Fruit fly (Drosophila melanogaster): Measurements from ENCODE around the gene CG3402.

The CG3402 gene

dm6 chr3L:603847-604550, 48.7 kb downstream of the CG3402 start, which contains the start of gene CG13893:
Gene CG13893 (minus strand): TSS chr3L:604008.
- TF ChIP-seq Gug (GFP tag; IDR thresholded peaks at IDR 0.05) = no peak; the same call in 3 of the 4 replicates
- peak; percentile 99 for TF ChIP-seq D19B (GFP tag; optimal IDR thresholded peaks at IDR 0.05)
- TF ChIP-seq CoRest (tag; optimal IDR thresholded peaks at IDR 0.05) = no peak
- no peak for TF ChIP-seq CG16815 (GFP tag; optimal IDR thresholded peaks at IDR 0.05)
- TF ChIP-seq nau (GFP tag; optimal IDR thresholded peaks at IDR 0.05) = no peak
- TF ChIP-seq HLH54F (GFP tag; optimal IDR thresholded peaks at IDR 0.05) = no peak
- TF ChIP-seq ATbp (GFP tag; optimal IDR thresholded peaks at IDR 0.05) = no peak
- peak; percentile 62 for TF ChIP-seq CG13296 (GFP tag; optimal IDR thresholded peaks at IDR 0.05)
- TF ChIP-seq sim (GFP tag; IDR thresholded peaks at IDR 0.05) = no peak
- TF ChIP-seq CG8290 (GFP tag; optimal IDR thresholded peaks at IDR 0.05) = no peak
- no peak for TF ChIP-seq CG8290 (tag; optimal IDR thresholded peaks at IDR 0.05)
- no peak for TF ChIP-seq NC2β (GFP tag; optimal IDR thresholded peaks at IDR 0.05)
- peak; percentile 58 for TF ChIP-seq MTF-1 (GFP tag; optimal IDR thresholded peaks at IDR 0.05; ENCODE audit: borderline replicate concordance)
- no peak for TF ChIP-seq CG15479 (GFP tag; optimal IDR thresholded peaks at IDR 0.05)
- TF ChIP-seq gro (GFP tag; optimal IDR thresholded peaks at IDR 0.05) = peak; percentile 80
- TF ChIP-seq unpg (GFP tag; optimal IDR thresholded peaks at IDR 0.05) = no peak
- peak; percentile 10 for TF ChIP-seq CG4328 (GFP tag; optimal IDR thresholded peaks at IDR 0.05)
- no peak for TF ChIP-seq CG12942 (GFP tag; optimal IDR thresholded peaks at IDR 0.05)
- TF ChIP-seq cwo (GFP tag; optimal IDR thresholded peaks at IDR 0.05) = peak; percentile 5
- TF ChIP-seq Optix (GFP tag; IDR thresholded peaks at IDR 0.05) = 0 out of 3 replicates have a peak, but pooled peaks have one; percentile 37
- peak; percentile 57 for TF ChIP-seq nom (GFP tag; optimal IDR thresholded peaks at IDR 0.05)
- no peak for TF ChIP-seq dati (GFP tag; IDR thresholded peaks at IDR 0.05)
- no peak for TF ChIP-seq lmd (GFP tag; IDR thresholded peaks at IDR 0.05)
- TF ChIP-seq CG10366 (GFP tag; IDR thresholded peaks at IDR 0.05) = no peak
- TF ChIP-seq crp (GFP tag; optimal IDR thresholded peaks at IDR 0.05) = peak in 1 of 2 experiments; percentile 0
- TF ChIP-seq CG4282 (GFP tag; optimal IDR thresholded peaks at IDR 0.05) = no peak
- peak; percentile 40; the same call in 1 of the 2 replicates for TF ChIP-seq Scr (GFP tag; IDR thresholded peaks at IDR 0.05; ENCODE audit: partially characterized antibody)
- peak; percentile 39 for TF ChIP-seq CG6765 (GFP tag; optimal IDR thresholded peaks at IDR 0.05)
- no peak for TF ChIP-seq hb (GFP tag; IDR thresholded peaks at IDR 0.05; ENCODE audit: partially characterized antibody)
- TF ChIP-seq Trl (optimal IDR thresholded peaks at IDR 0.05) = peak; percentile 93 to 94
- TF ChIP-seq Trl (GFP tag; optimal IDR thresholded peaks at IDR 0.05) = no peak
- TF ChIP-seq repo (GFP tag; optimal IDR thresholded peaks at IDR 0.05) = no peak
- no peak for TF ChIP-seq GATAe (GFP tag; conservative IDR thresholded peaks at IDR 0.05)
- no peak for TF ChIP-seq ro (GFP tag; IDR thresholded peaks at IDR 0.05)
- TF ChIP-seq H2.0 (GFP tag; IDR thresholded peaks at IDR 0.05) = no peak
- no peak for TF ChIP-seq twi (tag; optimal IDR thresholded peaks at IDR 0.05)
- TF ChIP-seq ranshi (GFP tag; IDR thresholded peaks at IDR 0.05) = peak; percentile 44; the same call in 1 of the 2 replicates
- TF ChIP-seq Lim3 (GFP tag; IDR thresholded peaks at IDR 0.05) = no peak
- TF ChIP-seq CG1602 (GFP tag; optimal IDR thresholded peaks at IDR 0.05) = no peak
- TF ChIP-seq CrebB (tag; optimal IDR thresholded peaks at IDR 0.05) = peak; percentile 8
- TF ChIP-seq corto (GFP tag; optimal IDR thresholded peaks at IDR 0.05) = peak; percentile 32
- TF ChIP-seq CG4854 (GFP tag; optimal IDR thresholded peaks at IDR 0.05) = peak; percentile 26
- TF ChIP-seq ken (GFP tag; IDR thresholded peaks at IDR 0.05) = no peak
- peak; percentile 70 for TF ChIP-seq Atf6 (GFP tag; IDR thresholded peaks at IDR 0.05)
- peak; percentile 83 for TF ChIP-seq CG10543 (GFP tag; optimal IDR thresholded peaks at IDR 0.05)
- no peak for TF ChIP-seq CG14965 (GFP tag; optimal IDR thresholded peaks at IDR 0.05; ENCODE audit: borderline replicate concordance)
- peak; percentile 98 for TF ChIP-seq Jarid2 (GFP tag; optimal IDR thresholded peaks at IDR 0.05)
- no peak for TF ChIP-seq CG15073 (GFP tag; optimal IDR thresholded peaks at IDR 0.05)
- no peak for TF ChIP-seq CG8765 (GFP tag; IDR thresholded peaks at IDR 0.05)
- peak; percentile 20 for TF ChIP-seq CG2120 (GFP tag; optimal IDR thresholded peaks at IDR 0.05)

All from whole organism, embryonic.